Fruit fly (Drosophila melanogaster) whole organism, embryonic: ENCODE data around the gene CG42711.

Source experiments
- Abd-B ChIP-seq: fragments of 200-800 bp; sonication (Bioruptor generic); optimal IDR thresholded peaks from 2 replicates; lab custom pipeline; 2018; ENCODE audit warnings: missing biosample characterization, mild to moderate bottlenecking, missing genetic modification characterization, moderate library complexity
- Atf6 ChIP-seq: fragments of 200-800 bp; sonication (Bioruptor generic); IDR thresholded peaks from 2 replicates; pipeline ENCODE4 v1.3.6; 2022; ENCODE audit warnings: missing biosample characterization, missing genetic modification characterization
- Bdp1 ChIP-seq: fragments of 200-800 bp; sonication (Bioruptor generic); optimal IDR thresholded peaks from 3 replicates; lab custom pipeline; 2016; ENCODE audit warnings: missing biosample characterization, missing genetic modification characterization
- CG1233 ChIP-seq: fragments of 200-800 bp; sonication (Bioruptor generic); optimal IDR thresholded peaks from 4 replicates; lab custom pipeline; 2018; ENCODE audit warnings: missing biosample characterization, mild to moderate bottlenecking, missing genetic modification characterization
- CG13624 ChIP-seq: fragments of 200-800 bp; sonication (Bioruptor generic); optimal IDR thresholded peaks from 2 replicates; lab custom pipeline; 2016; ENCODE audit warnings: missing biosample characterization, missing genetic modification characterization
- CG13894 ChIP-seq: fragments of 200-800 bp; sonication (Bioruptor generic); optimal IDR thresholded peaks from 3 replicates; lab custom pipeline; 2018; ENCODE audit warnings: missing biosample characterization, mild to moderate bottlenecking, missing genetic modification characterization, moderate library complexity
- CG15601 ChIP-seq: fragments of 200-800 bp; sonication (Bioruptor generic); optimal IDR thresholded peaks from 3 replicates; lab custom pipeline; 2019; ENCODE audit warnings: missing biosample characterization, mild to moderate bottlenecking, missing genetic modification characterization, moderate library complexity
- CG1603 ChIP-seq: fragments of 200-800 bp; sonication (Bioruptor generic); optimal IDR thresholded peaks from 2 replicates; lab custom pipeline; 2019; ENCODE audit warnings: missing biosample characterization, mild to moderate bottlenecking, missing genetic modification characterization, moderate library complexity
- CG1647 ChIP-seq: fragments of 200-800 bp; sonication (Bioruptor generic); optimal IDR thresholded peaks from 3 replicates; lab custom pipeline; 2016; ENCODE audit warnings: missing biosample characterization, missing genetic modification characterization
- CG2712 ChIP-seq: fragments of 200-800 bp; optimal IDR thresholded peaks from 3 replicates; lab custom pipeline; 2019; ENCODE audit warnings: missing biosample characterization, mild to moderate bottlenecking, missing genetic modification characterization, moderate library complexity
- CG30020 ChIP-seq: fragments of 200-800 bp; optimal IDR thresholded peaks from 2 replicates; lab custom pipeline; 2019; ENCODE audit warnings: missing biosample characterization, mild to moderate bottlenecking, missing genetic modification characterization, moderate library complexity
- CG30431 ChIP-seq: fragments of 200-800 bp; sonication (Bioruptor generic); optimal IDR thresholded peaks from 2 replicates; lab custom pipeline; 2017; ENCODE audit warnings: missing biosample characterization, missing genetic modification characterization
- CG32772 ChIP-seq: fragments of 200-800 bp; sonication (Bioruptor generic); IDR thresholded peaks from 2 replicates; pipeline ENCODE4 v1.3.6; 2022; ENCODE audit warnings: missing biosample characterization, missing genetic modification characterization
- CG3407 ChIP-seq: fragments of 200-800 bp; sonication (Bioruptor generic); optimal IDR thresholded peaks from 2 replicates; lab custom pipeline; 2018; ENCODE audit warnings: missing biosample characterization, mild to moderate bottlenecking, missing genetic modification characterization
- CG3995 ChIP-seq: fragments of 200-800 bp; sonication (Bioruptor generic); optimal IDR thresholded peaks from 3 replicates; lab custom pipeline; 2016; ENCODE audit warnings: missing biosample characterization, missing genetic modification characterization
- CG4404 ChIP-seq: fragments of 200-800 bp; sonication (Bioruptor generic); IDR thresholded peaks from 2 replicates; pipeline ENCODE4 v1.3.6; 2022; ENCODE audit warnings: missing biosample characterization, missing genetic modification characterization
- CG4820 ChIP-seq: fragments of 200-800 bp; sonication (Bioruptor generic); optimal IDR thresholded peaks from 3 replicates; lab custom pipeline; 2016; ENCODE audit warnings: missing biosample characterization, missing genetic modification characterization
- CG4854 ChIP-seq: fragments of 200-800 bp; sonication (Bioruptor generic); optimal IDR thresholded peaks from 2 replicates; lab custom pipeline; 2016; ENCODE audit warnings: missing biosample characterization, missing genetic modification characterization, inconsistent platforms
- CG5953 ChIP-seq: fragments of 200-800 bp; sonication (Bioruptor generic); IDR thresholded peaks from 2 replicates; pipeline ENCODE4 v1.3.6; 2022; ENCODE audit warnings: missing biosample characterization, missing genetic modification characterization
- CG6765 ChIP-seq: fragments of 200-800 bp; sonication (Bioruptor generic); optimal IDR thresholded peaks from 3 replicates; lab custom pipeline; 2017; ENCODE audit warnings: missing biosample characterization, mild to moderate bottlenecking, missing genetic modification characterization
- CG8281 ChIP-seq: fragments of 200-800 bp; sonication (Bioruptor generic); optimal IDR thresholded peaks from 2 replicates; lab custom pipeline; 2018; ENCODE audit warnings: missing biosample characterization, mild to moderate bottlenecking, missing genetic modification characterization, moderate library complexity
- CG9876 ChIP-seq: fragments of 200-800 bp; sonication (Bioruptor generic); optimal IDR thresholded peaks from 2 replicates; lab custom pipeline; 2016; ENCODE audit warnings: missing biosample characterization, missing genetic modification characterization
- Fer1 ChIP-seq: fragments of 200-800 bp; sonication (Bioruptor generic); optimal IDR thresholded peaks from 2 replicates; lab custom pipeline; 2017; ENCODE audit warnings: missing biosample characterization, mild to moderate bottlenecking, missing genetic modification characterization
- Fer2 ChIP-seq: fragments of 200-800 bp; sonication (Bioruptor generic); optimal IDR thresholded peaks from 2 replicates; lab custom pipeline; 2018; ENCODE audit warnings: missing biosample characterization, mild to moderate bottlenecking, missing genetic modification characterization, moderate library complexity
- Jarid2 ChIP-seq: fragments of 200-800 bp; sonication (Bioruptor generic); optimal IDR thresholded peaks from 3 replicates; lab custom pipeline; 2017; ENCODE audit warnings: mild to moderate bottlenecking, missing biosample characterization, missing genetic modification reagents, missing genetic modification characterization
- MESR4 ChIP-seq: fragments of 200-800 bp; sonication (Bioruptor generic); optimal IDR thresholded peaks from 2 replicates; lab custom pipeline; 2018; ENCODE audit warnings: missing biosample characterization, mild to moderate bottlenecking, missing genetic modification characterization, moderate library complexity
- az2 ChIP-seq: fragments of 200-800 bp; sonication (Bioruptor generic); optimal IDR thresholded peaks from 3 replicates; lab custom pipeline; 2016; ENCODE audit warnings: missing biosample characterization, missing genetic modification characterization
- dati ChIP-seq: fragments of 200-800 bp; sonication (Bioruptor generic); IDR thresholded peaks from 2 replicates; pipeline ENCODE4 v1.3.6; 2022; ENCODE audit warnings: missing biosample characterization, missing genetic modification characterization
- disco-r ChIP-seq: fragments of 200-800 bp; sonication (Bioruptor generic); optimal IDR thresholded peaks from 2 replicates; lab custom pipeline; 2016; ENCODE audit warnings: missing biosample characterization, missing genetic modification characterization
- dmrt11E ChIP-seq: fragments of 200-800 bp; sonication (Bioruptor generic); optimal IDR thresholded peaks from 3 replicates; lab custom pipeline; 2018; ENCODE audit warnings: missing biosample characterization, mild to moderate bottlenecking, missing genetic modification characterization, moderate library complexity
- dpn ChIP-seq, 2 experiments: fragments of 200-800 bp; sonication (Bioruptor generic); optimal IDR thresholded peaks; 3 replicates each; lab custom pipeline; 2016; ENCODE audit warnings: missing biosample characterization in 2 of 2, missing genetic modification characterization in 2 of 2
- esg ChIP-seq: fragments of 200-800 bp; sonication (Bioruptor generic); conservative IDR thresholded peaks from 2 replicates; pipeline ENCODE4 v1.3.6; 2022; ENCODE audit warnings: missing biosample characterization, missing genetic modification characterization
- eve ChIP-seq, 2 experiments: fragments of >200 bp; optimal IDR thresholded peaks; 2 replicates each; lab custom pipeline; 2017; ENCODE audit warnings: missing biosample characterization in 2 of 2, missing genetic modification characterization in 2 of 2
- eyg ChIP-seq: fragments of 200-800 bp; sonication (Bioruptor generic); optimal IDR thresholded peaks from 3 replicates; lab custom pipeline; 2016; ENCODE audit warnings: missing biosample characterization, missing genetic modification characterization
- hbn ChIP-seq: fragments of 200-800 bp; sonication (Bioruptor generic); IDR thresholded peaks from 2 replicates; pipeline ENCODE4 v1.3.6; 2022; ENCODE audit warnings: missing biosample characterization, missing genetic modification characterization; ENCODE audit not compliant: partially characterized antibody
- hth ChIP-seq: fragments of >200 bp; optimal IDR thresholded peaks from 2 replicates; lab custom pipeline; 2017; ENCODE audit warnings: inconsistent platforms
- jigr1 ChIP-seq: fragments of 200-800 bp; sonication (Bioruptor generic); IDR thresholded peaks from 3 replicates; pipeline ENCODE4 v1.3.6; 2022; ENCODE audit warnings: missing biosample characterization, missing genetic modification characterization
- jing ChIP-seq: fragments of 200-800 bp; sonication (Bioruptor generic); optimal IDR thresholded peaks from 2 replicates; lab custom pipeline; 2018; ENCODE audit warnings: missing biosample characterization, mild to moderate bottlenecking, missing genetic modification characterization
- lab ChIP-seq: fragments of 200-800 bp; sonication (Bioruptor generic); optimal IDR thresholded peaks from 3 replicates; lab custom pipeline; 2017; ENCODE audit warnings: missing biosample characterization, missing genetic modification characterization, mild to moderate bottlenecking, moderate library complexity, missing genetic modification reagents
- lilli ChIP-seq: fragments of 200-800 bp; sonication (Bioruptor generic); optimal IDR thresholded peaks from 3 replicates; lab custom pipeline; 2016; ENCODE audit warnings: missing biosample characterization, missing genetic modification characterization
- nmo ChIP-seq: fragments of 200-800 bp; sonication (Bioruptor generic); optimal IDR thresholded peaks from 2 replicates; lab custom pipeline; 2018; ENCODE audit warnings: missing biosample characterization, mild to moderate bottlenecking, missing genetic modification characterization, moderate library complexity
- otp ChIP-seq: fragments of 200-800 bp; sonication (Bioruptor generic); IDR thresholded peaks from 3 replicates; pipeline ENCODE4, ENCODE4 v1.3.6; 2022; ENCODE audit warnings: missing biosample characterization, missing genetic modification characterization
- pho ChIP-seq: fragments of 200-800 bp; sonication (Bioruptor generic); optimal IDR thresholded peaks from 2 replicates; lab custom pipeline; 2016; ENCODE audit warnings: missing biosample characterization, missing genetic modification characterization
- row ChIP-seq: fragments of 200-800 bp; sonication (Bioruptor generic); IDR thresholded peaks from 3 replicates; pipeline ENCODE4 v1.3.6; 2022; ENCODE audit warnings: missing biosample characterization, missing genetic modification characterization
- run ChIP-seq: fragments of 200-800 bp; sonication (Bioruptor generic); optimal IDR thresholded peaks from 3 replicates; lab custom pipeline; 2018; ENCODE audit warnings: missing biosample characterization, mild to moderate bottlenecking, missing genetic modification characterization
- sc ChIP-seq, 3 experiments: fragments of >200 bp in 2 of 3; fragments of 200-800 bp in 1 of 3; sonication (Bioruptor generic) in 1 of 3; optimal IDR thresholded peaks; 2 replicates in 2 of 3; 3 replicates in 1 of 3; lab custom pipeline; 2017; ENCODE audit warnings: mild to moderate bottlenecking in 1 of 3, missing biosample characterization in 1 of 3, missing genetic modification characterization in 1 of 3, missing genetic modification reagents in 1 of 3
- shn ChIP-seq: fragments of 200-800 bp; sonication (Bioruptor generic); optimal IDR thresholded peaks from 3 replicates; lab custom pipeline; 2016; ENCODE audit warnings: missing biosample characterization, missing genetic modification characterization
- sim ChIP-seq: fragments of 200-800 bp; sonication (Bioruptor generic); IDR thresholded peaks from 2 replicates; pipeline ENCODE4 v1.3.6; 2022; ENCODE audit warnings: missing biosample characterization, missing genetic modification characterization
- so ChIP-seq: fragments of 200-800 bp; sonication (Bioruptor generic); IDR thresholded peaks from 3 replicates; pipeline ENCODE4 v1.3.6; 2022; ENCODE audit warnings: missing biosample characterization, missing genetic modification characterization
- sug ChIP-seq: fragments of 200-800 bp; optimal IDR thresholded peaks from 2 replicates; lab custom pipeline; 2019; ENCODE audit warnings: missing biosample characterization, mild to moderate bottlenecking, missing genetic modification characterization, moderate library complexity
- wek ChIP-seq: fragments of 200-800 bp; sonication (Bioruptor generic); optimal IDR thresholded peaks from 3 replicates; lab custom pipeline; 2018; ENCODE audit warnings: missing biosample characterization, mild to moderate bottlenecking, missing genetic modification characterization, moderate library complexity
- zfh1 ChIP-seq: fragments of 200-800 bp; sonication (Bioruptor generic); IDR thresholded peaks from 3 replicates; pipeline ENCODE4 v1.3.6; 2022; ENCODE audit warnings: missing biosample characterization, missing genetic modification characterization

Gene CG42711

dm6 chr2L:13881939-13882338 is 49.2 kb downstream of the CG42711 start (continued):
- no peak for TF ChIP-seq CG4854 (GFP tag; lab: Kevin White, UChicago)
- TF ChIP-seq jigr1 (GFP tag; lab: Robert Waterston, UW) = no peak
- peak; percentile 24 for TF ChIP-seq sug (tag; lab: Kevin White, UChicago)
- TF ChIP-seq CG30020 (tag; lab: Kevin White, UChicago) = no peak
- no peak for TF ChIP-seq so
- TF ChIP-seq CG13624 (GFP tag; lab: Kevin White, UChicago) = peak; percentile 8
- TF ChIP-seq sc (optimal IDR thresholded peaks at IDR 0.05; lab: Kevin White, UChicago) = no peak
- TF ChIP-seq sc (GFP tag; optimal IDR thresholded peaks at IDR 0.05; lab: Kevin White, UChicago) = no peak
- no peak for TF ChIP-seq run (tag; lab: Kevin White, UChicago)
- no peak for TF ChIP-seq az2
- TF ChIP-seq hbn (GFP tag; lab: Robert Waterston, UW) = no peak
- TF ChIP-seq row (GFP tag; lab: Robert Waterston, UW) = no peak
- no peak for TF ChIP-seq CG32772 (GFP tag; lab: Robert Waterston, UW)
- no peak for TF ChIP-seq dati (GFP tag; lab: Robert Waterston, UW)
- TF ChIP-seq Atf6 (GFP tag; lab: Robert Waterston, UW) = peak; percentile 28; the same call in 1 of the 2 replicates
- no peak for TF ChIP-seq CG3407
- peak; percentile 28 for TF ChIP-seq CG13894 (tag; lab: Kevin White, UChicago)
- no peak for TF ChIP-seq zfh1
- TF ChIP-seq CG4404 (GFP tag; lab: Robert Waterston, UW) = no peak
- TF ChIP-seq nmo (GFP tag; lab: Kevin White, UChicago) = no peak
- TF ChIP-seq otp (GFP tag; lab: Robert Waterston, UW) = no peak
- TF ChIP-seq disco-r (GFP tag; lab: Kevin White, UChicago) = peak; percentile 42
- no peak for TF ChIP-seq wek (GFP tag; lab: Kevin White, UChicago)
- TF ChIP-seq esg (GFP tag; lab: Robert Waterston, UW) = no peak
- TF ChIP-seq eve (GFP tag; optimal IDR thresholded peaks at IDR 0.05; lab: Kevin White, UChicago) = no peak
- peak; percentile 10 for TF ChIP-seq CG6765
- TF ChIP-seq Bdp1 (GFP tag; lab: Kevin White, UChicago) = no peak
- TF ChIP-seq eyg = peak; percentile 25
- TF ChIP-seq CG5953 (GFP tag; lab: Robert Waterston, UW) = no peak
- no peak for TF ChIP-seq CG1647 (GFP tag; lab: Kevin White, UChicago)
- TF ChIP-seq CG3995 (GFP tag; lab: Kevin White, UChicago) = no peak
- TF ChIP-seq Fer2 = no peak
- peak; percentile 9 for TF ChIP-seq CG1233 (GFP tag; lab: Kevin White, UChicago)
- no peak for TF ChIP-seq Jarid2
- TF ChIP-seq lab = peak; percentile 80
- no peak for TF ChIP-seq CG2712 (tag; lab: Kevin White, UChicago)
- TF ChIP-seq CG1603 (tag; lab: Kevin White, UChicago) = no peak
- peak; percentile 27 for TF ChIP-seq Fer1 (GFP tag; lab: Kevin White, UChicago)
- no peak for TF ChIP-seq CG8281 (tag; lab: Kevin White, UChicago)
- peak; percentile 39 for TF ChIP-seq pho (GFP tag; lab: Kevin White, UChicago)
- no peak for TF ChIP-seq CG30431 (GFP tag; lab: Kevin White, UChicago)
- TF ChIP-seq dmrt11E (tag; lab: Kevin White, UChicago) = no peak
- no peak for TF ChIP-seq hth (lab: Kevin White, UChicago)
- no peak for TF ChIP-seq Abd-B (GFP tag; lab: Kevin White, UChicago)
- no peak for TF ChIP-seq dpn (GFP tag; optimal IDR thresholded peaks at IDR 0.05; lab: Kevin White, UChicago)
- TF ChIP-seq MESR4 = no peak
- TF ChIP-seq jing = no peak
- peak; percentile 22 for TF ChIP-seq lilli (GFP tag; lab: Kevin White, UChicago)
- no peak for TF ChIP-seq CG9876 (GFP tag; lab: Kevin White, UChicago)
- no peak for TF ChIP-seq CG15601
- no peak for TF ChIP-seq shn (GFP tag; lab: Kevin White, UChicago)
- no peak for TF ChIP-seq CG4820 (GFP tag; lab: Kevin White, UChicago)
- TF ChIP-seq sim (GFP tag; lab: Robert Waterston, UW) = no peak
